Worm (Caenorhabditis elegans): Measurements from ENCODE around the gene C40H1.3.

DNA sequence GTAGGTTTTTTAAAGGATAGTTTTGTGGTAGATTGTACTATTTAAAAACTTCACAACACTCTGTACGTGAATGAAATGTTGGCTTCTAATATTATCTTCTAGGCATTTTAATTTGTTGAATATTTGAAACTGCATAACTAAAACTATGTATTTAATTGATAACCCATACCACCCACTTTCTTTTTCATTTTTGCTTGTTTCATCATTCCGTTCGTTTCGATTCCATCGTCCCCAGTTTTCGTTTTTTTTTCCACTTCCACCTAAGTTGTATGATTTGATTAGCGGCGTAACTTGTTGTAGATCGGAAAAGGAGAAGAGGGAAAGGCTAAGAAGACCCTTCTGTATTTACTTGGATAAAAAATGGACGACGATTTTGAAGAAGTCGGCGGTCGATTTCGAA lies 29.2 kb downstream of the C40H1.3 start, which contains the start of gene K01B6.3:
- TF ChIP-seq tab-1 (GFP tag; IDR thresholded peaks at IDR 0.05) (no peak), T22C8.4 (GFP tag; IDR thresholded peaks at IDR 0.05) (no peak), med-1 (GFP tag; optimal IDR thresholded peaks at IDR 0.05; ENCODE audit: insufficient read depth) (no peak), flt-1 (GFP tag; IDR thresholded peaks at IDR 0.05) (no peak), klf-2 (GFP tag; conservative IDR thresholded peaks at IDR 0.05) (no peak), cog-1 (tag; optimal IDR thresholded peaks at IDR 0.05) (no peak), ref-1 (GFP tag; conservative IDR thresholded peaks at IDR 0.05) (no peak), ztf-29 (GFP tag; IDR thresholded peaks at IDR 0.05) (no peak), ztf-23 (GFP tag; IDR thresholded peaks at IDR 0.05) (no peak)

Measured in whole organism, midembryonic.